Fruit fly (Drosophila melanogaster) whole organism, embryonic: Measurements from ENCODE around the gene RpL10Ab.

Source experiments
- CrebB ChIP-seq: fragments of 200-800 bp; sonication (Bioruptor generic); optimal IDR thresholded peaks from 3 replicates; lab custom pipeline; 2018; ENCODE audit warnings: missing biosample characterization, mild to moderate bottlenecking, missing genetic modification characterization
- Sox102F ChIP-seq: fragments of 200-800 bp; sonication (Bioruptor generic); optimal IDR thresholded peaks from 2 replicates; lab custom pipeline; 2018; ENCODE audit warnings: missing biosample characterization, mild to moderate bottlenecking, missing genetic modification characterization, moderate library complexity
- Tbp ChIP-seq: fragments of >200 bp; optimal IDR thresholded peaks from 2 replicates; lab custom pipeline; 2018; ENCODE audit warnings: missing biosample characterization, missing genetic modification characterization
- otp ChIP-seq: fragments of 200-800 bp; sonication (Bioruptor generic); IDR thresholded peaks from 3 replicates; pipeline ENCODE4, ENCODE4 v1.3.6; 2022; ENCODE audit warnings: missing biosample characterization, missing genetic modification characterization
- p53 ChIP-seq: fragments of 200-800 bp; sonication (Bioruptor generic); optimal IDR thresholded peaks from 2 replicates; lab custom pipeline; 2016; ENCODE audit warnings: missing biosample characterization, missing genetic modification characterization
- tap ChIP-seq: fragments of 200-800 bp; optimal IDR thresholded peaks from 3 replicates; lab custom pipeline; 2019; ENCODE audit warnings: missing biosample characterization, mild to moderate bottlenecking, missing genetic modification characterization, moderate library complexity

- TF ChIP-seq p53 (GFP tag; lab: Kevin White, UChicago), result no peak
- no peak for TF ChIP-seq Sox102F
- TF ChIP-seq Tbp (GFP tag; lab: Kevin White, UChicago), result no peak
- no peak for TF ChIP-seq tap (tag; lab: Kevin White, UChicago)
- no peak for TF ChIP-seq CrebB (tag; lab: Kevin White, UChicago)
- TF ChIP-seq otp (GFP tag; lab: Robert Waterston, UW), result no peak
Measured at dm6 chr3L:11777348-11777958, 45.2 kb upstream of the RpL10Ab start.
